Fruit fly (Drosophila melanogaster) whole organism, embryonic: ENCODE measurements around the gene Cyt-b5-r.

Experiments used
- CG11398 ChIP-seq: fragments of 200-800 bp; sonication (Bioruptor generic); optimal IDR thresholded peaks from 2 replicates; lab custom pipeline; 2016; ENCODE audit warnings: missing biosample characterization, missing genetic modification characterization
- CG12155 ChIP-seq: fragments of 200-800 bp; sonication (Bioruptor generic); optimal IDR thresholded peaks from 3 replicates; lab custom pipeline; 2016; ENCODE audit warnings: missing biosample characterization, missing genetic modification characterization
- CG12942 ChIP-seq: fragments of 200-800 bp; sonication (Bioruptor generic); optimal IDR thresholded peaks from 3 replicates; lab custom pipeline; 2016; ENCODE audit warnings: missing biosample characterization, missing genetic modification characterization
- CG13123 ChIP-seq: fragments of 200-800 bp; sonication (Bioruptor generic); optimal IDR thresholded peaks from 2 replicates; lab custom pipeline; 2016; ENCODE audit warnings: missing biosample characterization, missing genetic modification characterization
- CG13287 ChIP-seq: fragments of 200-800 bp; sonication (Bioruptor generic); IDR thresholded peaks from 2 replicates; pipeline ENCODE4 v1.3.6; 2022; ENCODE audit warnings: missing biosample characterization, missing genetic modification characterization; ENCODE audit not compliant: partially characterized antibody
- CG13296 ChIP-seq: fragments of 200-800 bp; sonication (Bioruptor generic); optimal IDR thresholded peaks from 3 replicates; lab custom pipeline; 2018; ENCODE audit warnings: missing biosample characterization, mild to moderate bottlenecking, missing genetic modification characterization
- CG14050 ChIP-seq: fragments of 200-800 bp; sonication (Bioruptor generic); IDR thresholded peaks from 3 replicates; pipeline ENCODE4 v1.3.6; 2022; ENCODE audit warnings: missing biosample characterization, missing genetic modification characterization
- CG17802 ChIP-seq: fragments of 200-800 bp; sonication (Bioruptor generic); optimal IDR thresholded peaks from 2 replicates; lab custom pipeline; 2018; ENCODE audit warnings: missing biosample characterization, mild to moderate bottlenecking, missing genetic modification characterization, moderate library complexity
- CG2712 ChIP-seq: fragments of 200-800 bp; optimal IDR thresholded peaks from 3 replicates; lab custom pipeline; 2019; ENCODE audit warnings: missing biosample characterization, mild to moderate bottlenecking, missing genetic modification characterization, moderate library complexity
- CG31224 ChIP-seq: fragments of 200-800 bp; sonication (Bioruptor generic); IDR thresholded peaks from 2 replicates; pipeline ENCODE4 v1.3.6; 2022; ENCODE audit warnings: missing biosample characterization, missing genetic modification characterization
- CG31441 ChIP-seq: fragments of 200-800 bp; sonication (Bioruptor generic); IDR thresholded peaks from 2 replicates; pipeline ENCODE4 v1.3.6; 2022; ENCODE audit warnings: missing biosample characterization, missing genetic modification characterization
- CG32532 ChIP-seq: fragments of 200-800 bp; sonication (Bioruptor generic); IDR thresholded peaks from 2 replicates; pipeline ENCODE4 v1.3.6; 2022; ENCODE audit warnings: missing biosample characterization, missing genetic modification characterization
- CG32767 ChIP-seq: fragments of 200-800 bp; sonication (Bioruptor generic); IDR thresholded peaks from 2 replicates; pipeline ENCODE4 v1.3.6; 2022; ENCODE audit warnings: missing biosample characterization, missing genetic modification characterization
- CG33213 ChIP-seq: fragments of 200-800 bp; sonication (Bioruptor generic); optimal IDR thresholded peaks from 3 replicates; lab custom pipeline; 2016; ENCODE audit warnings: missing biosample characterization, missing genetic modification characterization
- CG34224 ChIP-seq: fragments of 200-800 bp; sonication (Bioruptor generic); IDR thresholded peaks from 3 replicates; pipeline ENCODE4 v1.3.6; 2022; ENCODE audit warnings: missing biosample characterization, missing genetic modification characterization; ENCODE audit not compliant: partially characterized antibody
- CG4404 ChIP-seq: fragments of 200-800 bp; sonication (Bioruptor generic); IDR thresholded peaks from 2 replicates; pipeline ENCODE4 v1.3.6; 2022; ENCODE audit warnings: missing biosample characterization, missing genetic modification characterization
- CG6254 ChIP-seq: fragments of 200-800 bp; sonication (Bioruptor generic); optimal IDR thresholded peaks from 3 replicates; lab custom pipeline; 2017; ENCODE audit warnings: mild to moderate bottlenecking, missing biosample characterization, missing genetic modification reagents, missing genetic modification characterization
- CG6765 ChIP-seq: fragments of 200-800 bp; sonication (Bioruptor generic); optimal IDR thresholded peaks from 3 replicates; lab custom pipeline; 2017; ENCODE audit warnings: missing biosample characterization, mild to moderate bottlenecking, missing genetic modification characterization
- CG7556 ChIP-seq: fragments of 200-800 bp; sonication (Bioruptor generic); optimal IDR thresholded peaks from 2 replicates; lab custom pipeline; 2017; ENCODE audit warnings: missing biosample characterization, mild to moderate bottlenecking, missing genetic modification characterization
- CG7963 ChIP-seq: fragments of 200-800 bp; sonication (Bioruptor generic); IDR thresholded peaks from 3 replicates; pipeline ENCODE4 v1.3.6; 2022; ENCODE audit warnings: missing biosample characterization, missing genetic modification characterization; ENCODE audit not compliant: partially characterized antibody
- CG9215 ChIP-seq: fragments of 200-800 bp; sonication (Bioruptor generic); IDR thresholded peaks from 2 replicates; pipeline ENCODE4 v1.3.6; 2022; ENCODE audit warnings: missing biosample characterization, missing genetic modification characterization
- Dek ChIP-seq: fragments of 200-800 bp; sonication (Bioruptor generic); optimal IDR thresholded peaks from 3 replicates; lab custom pipeline; 2019; ENCODE audit warnings: missing biosample characterization, mild to moderate bottlenecking, missing genetic modification characterization, moderate library complexity
- Doc3 ChIP-seq: fragments of 200-800 bp; sonication (Bioruptor generic); IDR thresholded peaks from 3 replicates; pipeline ENCODE4 v1.3.6; 2022; ENCODE audit warnings: missing biosample characterization, missing genetic modification characterization; ENCODE audit not compliant: partially characterized antibody
- E2f2 ChIP-seq: fragments of 200-800 bp; sonication (Bioruptor generic); IDR thresholded peaks from 2 replicates; pipeline ENCODE4 v1.3.6; 2022; ENCODE audit warnings: missing biosample characterization, missing genetic modification characterization
- ERR ChIP-seq: fragments of 200-800 bp; sonication (Bioruptor generic); optimal IDR thresholded peaks from 2 replicates; lab custom pipeline; 2016; ENCODE audit warnings: missing biosample characterization, missing genetic modification characterization
- Ets65A ChIP-seq: fragments of 200-800 bp; sonication (Bioruptor generic); peaks from one replicate; lab custom pipeline; 2016; ENCODE audit warnings: missing biosample characterization, missing genetic modification characterization
- Fer2 ChIP-seq: fragments of 200-800 bp; sonication (Bioruptor generic); optimal IDR thresholded peaks from 2 replicates; lab custom pipeline; 2018; ENCODE audit warnings: missing biosample characterization, mild to moderate bottlenecking, missing genetic modification characterization, moderate library complexity
- H2.0 ChIP-seq: fragments of 200-800 bp; sonication (Bioruptor generic); IDR thresholded peaks from 2 replicates; pipeline ENCODE4 v1.3.6; 2022; ENCODE audit warnings: missing biosample characterization, missing genetic modification characterization
- Hr39 ChIP-seq: fragments of >200 bp; optimal IDR thresholded peaks from 2 replicates; lab custom pipeline; 2017
- Lim3 ChIP-seq: fragments of 200-800 bp; sonication (Bioruptor generic); IDR thresholded peaks from 2 replicates; pipeline ENCODE4 v1.3.6; 2022; ENCODE audit warnings: missing biosample characterization, missing genetic modification characterization
- MESR4 ChIP-seq: fragments of 200-800 bp; sonication (Bioruptor generic); optimal IDR thresholded peaks from 2 replicates; lab custom pipeline; 2018; ENCODE audit warnings: missing biosample characterization, mild to moderate bottlenecking, missing genetic modification characterization, moderate library complexity
- Sin3A ChIP-seq: fragments of >200 bp; optimal IDR thresholded peaks from 2 replicates; lab custom pipeline; 2018
- Taf1 ChIP-seq: fragments of 200-800 bp; sonication (Bioruptor generic); IDR thresholded peaks from 2 replicates; pipeline ENCODE4 v1.3.6; 2022; ENCODE audit warnings: missing biosample characterization, missing genetic modification characterization
- Xbp1 ChIP-seq: fragments of 200-800 bp; sonication (Bioruptor generic); optimal IDR thresholded peaks from 3 replicates; lab custom pipeline; 2016; ENCODE audit warnings: missing biosample characterization, mild to moderate bottlenecking, missing genetic modification characterization
- ara ChIP-seq: fragments of 200-800 bp; sonication (Bioruptor generic); IDR thresholded peaks from 2 replicates; pipeline ENCODE4 v1.3.6; 2022; ENCODE audit warnings: missing biosample characterization, missing genetic modification characterization
- bigmax ChIP-seq: fragments of 200-800 bp; sonication (Bioruptor generic); optimal IDR thresholded peaks from 2 replicates; lab custom pipeline; 2018; ENCODE audit warnings: missing biosample characterization, mild to moderate bottlenecking, missing genetic modification characterization
- cas ChIP-seq: fragments of 200-800 bp; sonication (Bioruptor generic); IDR thresholded peaks from 2 replicates; pipeline ENCODE4 v1.3.6; 2022; ENCODE audit warnings: missing biosample characterization, missing genetic modification characterization
- caup ChIP-seq: fragments of 200-800 bp; sonication (Bioruptor generic); optimal IDR thresholded peaks from 3 replicates; lab custom pipeline; 2017; ENCODE audit warnings: missing biosample characterization, mild to moderate bottlenecking, missing genetic modification characterization, moderate library complexity; ENCODE audit not compliant: severe bottlenecking
- en ChIP-seq: fragments of 200-800 bp; sonication (Bioruptor generic); optimal IDR thresholded peaks from 2 replicates; lab custom pipeline; 2016; ENCODE audit warnings: missing biosample characterization, missing genetic modification characterization
- eve ChIP-seq, 2 experiments: fragments of >200 bp; optimal IDR thresholded peaks; 2 replicates each; lab custom pipeline; 2017; ENCODE audit warnings: missing biosample characterization in 2 of 2, missing genetic modification characterization in 2 of 2
- gce ChIP-seq: fragments of 200-800 bp; sonication (Bioruptor generic); IDR thresholded peaks from 3 replicates; pipeline ENCODE4 v1.3.6; 2022; ENCODE audit warnings: missing biosample characterization, missing genetic modification characterization
- gcm2 ChIP-seq: fragments of 200-800 bp; sonication (Bioruptor generic); optimal IDR thresholded peaks from 2 replicates; lab custom pipeline; 2016; ENCODE audit warnings: missing biosample characterization, missing genetic modification characterization
- gsb-n ChIP-seq: fragments of 200-800 bp; sonication (Bioruptor generic); optimal IDR thresholded peaks from 3 replicates; lab custom pipeline; 2018; ENCODE audit warnings: missing biosample characterization, mild to moderate bottlenecking, missing genetic modification characterization
- ind ChIP-seq: fragments of 200-800 bp; sonication (Bioruptor generic); optimal IDR thresholded peaks from 3 replicates; lab custom pipeline; 2016; ENCODE audit warnings: missing biosample characterization, missing genetic modification characterization
- insv ChIP-seq, 2 experiments: fragments of 200-800 bp; sonication (Bioruptor generic); optimal IDR thresholded peaks; 3 replicates each; lab custom pipeline; 2016 to 2018; ENCODE audit warnings: missing biosample characterization in 2 of 2, missing genetic modification characterization in 2 of 2
- inv ChIP-seq: fragments of 200-800 bp; sonication (Bioruptor generic); IDR thresholded peaks from 2 replicates; pipeline ENCODE4 v1.3.6; 2022; ENCODE audit warnings: missing biosample characterization, missing genetic modification characterization; ENCODE audit not compliant: partially characterized antibody
- pfk ChIP-seq: fragments of 200-800 bp; sonication (Bioruptor generic); optimal IDR thresholded peaks from 2 replicates; lab custom pipeline; 2018; ENCODE audit warnings: missing biosample characterization, mild to moderate bottlenecking, missing genetic modification characterization, moderate library complexity
- pum ChIP-seq: fragments of 200-800 bp; sonication (Bioruptor generic); optimal IDR thresholded peaks from 2 replicates; lab custom pipeline; 2016; ENCODE audit warnings: missing biosample characterization, missing genetic modification characterization
- pzg ChIP-seq: fragments of 200-800 bp; sonication (Bioruptor generic); optimal IDR thresholded peaks from 3 replicates; lab custom pipeline; 2018; ENCODE audit warnings: missing biosample characterization, mild to moderate bottlenecking, missing genetic modification characterization, moderate library complexity
- rib ChIP-seq: fragments of 200-800 bp; sonication (Bioruptor generic); IDR thresholded peaks from 2 replicates; pipeline ENCODE4 v1.3.6; 2022; ENCODE audit warnings: missing biosample characterization, missing genetic modification characterization
- seq ChIP-seq: fragments of 200-800 bp; sonication (Bioruptor generic); IDR thresholded peaks from 2 replicates; pipeline ENCODE4 v1.3.6; 2022; ENCODE audit warnings: missing biosample characterization, missing genetic modification characterization
- stc ChIP-seq: fragments of 200-800 bp; sonication (Bioruptor generic); IDR thresholded peaks from 2 replicates; pipeline ENCODE4 v1.3.6; 2022; ENCODE audit warnings: missing biosample characterization, missing genetic modification characterization
- tgo ChIP-seq: fragments of 200-800 bp; sonication (Bioruptor generic); IDR thresholded peaks from 3 replicates; pipeline ENCODE4 v1.3.6; 2022; ENCODE audit warnings: missing biosample characterization, missing genetic modification characterization

Cyt-b5-r gene

DNA sequence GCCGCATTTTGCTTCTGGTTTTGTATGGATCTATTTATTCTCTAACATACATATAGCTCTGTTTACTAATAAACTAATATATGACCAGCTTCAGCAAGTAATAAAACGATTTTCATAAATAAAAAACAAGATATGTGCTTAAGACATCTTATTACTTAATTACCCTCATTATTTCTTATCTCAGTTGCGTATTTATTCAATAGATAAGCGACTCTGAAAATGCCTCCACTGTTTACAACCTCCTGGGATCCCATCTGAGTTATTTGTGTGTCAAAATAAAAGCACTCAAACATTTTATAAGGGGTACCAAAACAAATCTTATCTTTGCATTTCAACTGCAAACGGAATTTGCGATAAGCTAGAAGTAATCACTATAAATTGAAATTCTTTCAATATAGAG lies 29.2 kb upstream of the Cyt-b5-r start (continued):
- TF ChIP-seq CG34224 (GFP tag; lab: Robert Waterston, UW) (no peak), Hr39 (lab: Kevin White, UChicago) (no peak), CG32767 (GFP tag; lab: Robert Waterston, UW) (no peak), tgo (GFP tag; lab: Robert Waterston, UW) (no peak), insv (GFP tag; optimal IDR thresholded peaks at IDR 0.05; lab: Kevin White, UChicago) (no peak), CG14050 (GFP tag; lab: Robert Waterston, UW) (no peak), pzg (no peak), seq (GFP tag; lab: Robert Waterston, UW) (no peak), CG12942 (GFP tag; lab: Kevin White, UChicago) (no peak), CG33213 (no peak), CG11398 (GFP tag; lab: Kevin White, UChicago) (no peak), ERR (GFP tag; lab: Kevin White, UChicago) (no peak), ind (GFP tag; lab: Kevin White, UChicago) (no peak), gsb-n (tag; lab: Kevin White, UChicago) (no peak), CG7963 (GFP tag; lab: Robert Waterston, UW) (no peak), cas (GFP tag; lab: Robert Waterston, UW) (no peak), CG13296 (GFP tag; lab: Kevin White, UChicago) (peak; percentile 79), gce (no peak), H2.0 (GFP tag; lab: Robert Waterston, UW) (no peak), bigmax (GFP tag; lab: Kevin White, UChicago) (no peak), pum (GFP tag; lab: Kevin White, UChicago) (no peak), CG31224 (GFP tag; lab: Robert Waterston, UW) (peak; percentile 89), Dek (tag; lab: Kevin White, UChicago) (peak; percentile 5), CG6254 (GFP tag; lab: Kevin White, UChicago) (no peak), gcm2 (GFP tag; lab: Kevin White, UChicago) (no peak), pfk (GFP tag; lab: Kevin White, UChicago) (peak; percentile 16), CG4404 (no peak), stc (GFP tag; lab: Robert Waterston, UW) (no peak), Taf1 (no peak), CG32532 (GFP tag; lab: Robert Waterston, UW) (no peak), E2f2 (GFP tag; lab: Robert Waterston, UW) (no peak), CG13123 (GFP tag; lab: Kevin White, UChicago) (no peak), inv (GFP tag; lab: Robert Waterston, UW) (no peak), Ets65A (GFP tag; lab: Kevin White, UChicago) (no peak), Sin3A (no peak), ara (0 out of 2 replicates have a peak, but pooled peaks have one; percentile 31), Lim3 (GFP tag; lab: Robert Waterston, UW) (no peak), Doc3 (GFP tag; lab: Robert Waterston, UW) (no peak), CG6765 (peak; percentile 51), caup (GFP tag; lab: Kevin White, UChicago) (no peak), MESR4 (GFP tag; lab: Kevin White, UChicago) (no peak), CG31441 (GFP tag; lab: Robert Waterston, UW) (no peak), Xbp1 (GFP tag; lab: Kevin White, UChicago) (no peak), CG12155 (no peak), eve (GFP tag; optimal IDR thresholded peaks at IDR 0.05; lab: Kevin White, UChicago) (no peak), CG2712 (no peak), CG17802 (no peak), rib (GFP tag; lab: Robert Waterston, UW) (no peak), en (GFP tag; lab: Kevin White, UChicago) (no peak), Fer2 (tag; lab: Kevin White, UChicago) (peak; percentile 38), CG13287 (GFP tag; lab: Robert Waterston, UW) (no peak), CG9215 (no peak), CG7556 (no peak)
